Worm (Caenorhabditis elegans): ENCODE measurements around the gene twk-13.

twk-13 gene

ce11 chrV:12316076-12316475, 21.7 kb downstream of the twk-13 start:
- TF ChIP-seq egrh-3 (GFP tag; IDR thresholded peaks at IDR 0.05) (no peak), F22D6.2 (tag; optimal IDR thresholded peaks at IDR 0.05) (no peak), B0019.2 (GFP tag; conservative IDR thresholded peaks at IDR 0.05) (no peak), madf-8 (GFP tag; conservative IDR thresholded peaks at IDR 0.05) (no peak), nhr-90 (tag; optimal IDR thresholded peaks at IDR 0.05) (no peak), dpl-1 (GFP tag; optimal IDR thresholded peaks at IDR 0.05) (no peak), tbx-9 (tag; optimal IDR thresholded peaks at IDR 0.05; ENCODE audit: borderline replicate concordance) (no peak), Y79H2A.3 (GFP tag; conservative IDR thresholded peaks at IDR 0.05) (no peak), hrde-1 (tag; optimal IDR thresholded peaks at IDR 0.05; ENCODE audit: borderline replicate concordance) (no peak)

- TF ChIP-seq lin-26 (GFP tag; IDR thresholded peaks at IDR 0.05) (no peak), T07F8.4 (tag; optimal IDR thresholded peaks at IDR 0.05) (no peak), K12H6.12 (tag; optimal IDR thresholded peaks at IDR 0.05) (no peak), pha-4 (tag; optimal IDR thresholded peaks at IDR 0.05) (no peak), dpl-1 (GFP tag; optimal IDR thresholded peaks at IDR 0.05) (no peak), madf-6 (GFP tag; IDR thresholded peaks at IDR 0.05) (0 out of 2 replicates have a peak, but pooled peaks have one; percentile 7), somi-1 (GFP tag; optimal IDR thresholded peaks at IDR 0.05) (no peak), F57C9.4 (tag; optimal IDR thresholded peaks at IDR 0.05) (no peak), let-607 (tag; optimal IDR thresholded peaks at IDR 0.05) (no peak), nfyb-1 (GFP tag; IDR thresholded peaks at IDR 0.05) (0 out of 2 replicates have a peak, but pooled peaks have one; percentile 44), mel-28 (tag; optimal IDR thresholded peaks at IDR 0.05; ENCODE audit: borderline replicate concordance) (no peak), attf-3 (GFP tag; conservative IDR thresholded peaks at IDR 0.05) (peak; percentile 43; the same call in 1 of the 2 replicates), B0336.3 (GFP tag; IDR thresholded peaks at IDR 0.05) (0 out of 2 replicates have a peak, but pooled peaks have one; percentile 10), ekl-4 (GFP tag; IDR thresholded peaks at IDR 0.05) (peak; percentile 62; the same call in 1 of the 2 replicates), ceh-27 (GFP tag; optimal IDR thresholded peaks at IDR 0.05) (peak; percentile 48), hsf-1 (GFP tag; IDR thresholded peaks at IDR 0.05) (peak; percentile 67), snpc-1.3 (tag; optimal IDR thresholded peaks at IDR 0.05; ENCODE audit: insufficient read depth) (peak; percentile 32)
Observed at ce11 chrV:12314413-12314812, 23.4 kb downstream of the twk-13 start.

- TF ChIP-seq unc-62 (GFP tag; optimal IDR thresholded peaks at IDR 0.05) (no peak), egl-18 (GFP tag; IDR thresholded peaks at IDR 0.05) (no peak), mes-4 (tag; optimal IDR thresholded peaks at IDR 0.05) (no peak), aptf-2 (GFP tag; conservative IDR thresholded peaks at IDR 0.05) (no peak), rcor-1 (GFP tag; IDR thresholded peaks at IDR 0.05) (no peak), snpc-1.3 (tag; optimal IDR thresholded peaks at IDR 0.05; ENCODE audit: insufficient read depth) (no peak), Y53F4B.3 (GFP tag; IDR thresholded peaks at IDR 0.05) (no peak), hlh-26 (GFP tag; conservative IDR thresholded peaks at IDR 0.05) (no peak), ceh-58 (GFP tag; IDR thresholded peaks at IDR 0.05) (no peak), sdz-38 (tag; optimal IDR thresholded peaks at IDR 0.05) (no peak), F10E7.11 (tag; optimal IDR thresholded peaks at IDR 0.05) (no peak), let-526 (GFP tag; IDR thresholded peaks at IDR 0.05) (no peak), mel-28 (tag; optimal IDR thresholded peaks at IDR 0.05; ENCODE audit: borderline replicate concordance) (no peak), ztf-18 (tag; optimal IDR thresholded peaks at IDR 0.05) (no peak), ceh-100 (GFP tag; IDR thresholded peaks at IDR 0.05) (no peak), gei-17 (GFP tag; optimal IDR thresholded peaks at IDR 0.05) (no peak), T07F8.4 (tag; optimal IDR thresholded peaks at IDR 0.05) (no peak), akir-1 (GFP tag; optimal IDR thresholded peaks at IDR 0.05) (no peak), mcd-1 (GFP tag; IDR thresholded peaks at IDR 0.05) (no peak), ztf-6 (GFP tag; IDR thresholded peaks at IDR 0.05) (no peak)
Observed at ce11 chrV:12310256-12310655, 27.5 kb downstream of the twk-13 start, which contains the start of gene hpo-30. Gene hpo-30, minus strand, starts transcription at chrV:12310356.
